Fruit fly (Drosophila melanogaster): ENCODE measurements around the gene CG7606.

The CG7606 gene

dm6 chr3R:17616541-17616940 lies 20.2 kb downstream of the CG7606 start (continued):
- no peak for TF ChIP-seq CG8281 (tag; optimal IDR thresholded peaks at IDR 0.05)
- TF ChIP-seq CG42726 (GFP tag; IDR thresholded peaks at IDR 0.05; ENCODE audit: partially characterized antibody), result peak; percentile 79; the same call in 1 of the 2 replicates
- TF ChIP-seq CG13287 (GFP tag; IDR thresholded peaks at IDR 0.05; ENCODE audit: partially characterized antibody), result no peak
- TF ChIP-seq CG34224 (GFP tag; IDR thresholded peaks at IDR 0.05; ENCODE audit: partially characterized antibody), result no peak
- TF ChIP-seq sens-2 (GFP tag; IDR thresholded peaks at IDR 0.05), result no peak
- no peak for TF ChIP-seq CG4730 (GFP tag; IDR thresholded peaks at IDR 0.05)
- TF ChIP-seq odd (GFP tag; optimal IDR thresholded peaks at IDR 0.05), result no peak
- no peak for TF ChIP-seq stc (GFP tag; IDR thresholded peaks at IDR 0.05)
- 0 out of 2 replicates have a peak, but pooled peaks have one; percentile 7 for TF ChIP-seq CG32532 (GFP tag; IDR thresholded peaks at IDR 0.05)
- TF ChIP-seq CG11247 (GFP tag; IDR thresholded peaks at IDR 0.05), result no peak
- TF ChIP-seq CG9876 (GFP tag; optimal IDR thresholded peaks at IDR 0.05), result no peak
- TF ChIP-seq CG18764 (GFP tag; optimal IDR thresholded peaks at IDR 0.05), result no peak
- no peak for TF ChIP-seq Hey (tag; optimal IDR thresholded peaks at IDR 0.05)
- TF ChIP-seq kay (GFP tag; optimal IDR thresholded peaks at IDR 0.05), result no peak
- TF ChIP-seq CG14965 (GFP tag; optimal IDR thresholded peaks at IDR 0.05; ENCODE audit: borderline replicate concordance), result no peak
- peak; percentile 91 for TF ChIP-seq Ets65A (GFP tag)
- no peak for TF ChIP-seq ab (GFP tag; optimal IDR thresholded peaks at IDR 0.05)
- peak; percentile 38 for TF ChIP-seq CG8478 (optimal IDR thresholded peaks at IDR 0.05)
- no peak for TF ChIP-seq Dfd (GFP tag; optimal IDR thresholded peaks at IDR 0.05)
- TF ChIP-seq CG11093 (GFP tag; IDR thresholded peaks at IDR 0.05), result no peak
- TF ChIP-seq Bgb (GFP tag; IDR thresholded peaks at IDR 0.05; ENCODE audit: partially characterized antibody), result peak; percentile 73
- no peak for TF ChIP-seq CG17328 (GFP tag; IDR thresholded peaks at IDR 0.05)
- peak in 1 of 2 experiments; percentile 11 for TF ChIP-seq prd (optimal IDR thresholded peaks at IDR 0.05)
- no peak for TF ChIP-seq prd (GFP tag; IDR thresholded peaks at IDR 0.05)
- TF ChIP-seq CG6689 (GFP tag; IDR thresholded peaks at IDR 0.05), result no peak
- no peak for TF ChIP-seq sd (tag; optimal IDR thresholded peaks at IDR 0.05)
- TF ChIP-seq Dp (GFP tag; optimal IDR thresholded peaks at IDR 0.05), result no peak
- TF ChIP-seq Rfx (GFP tag; IDR thresholded peaks at IDR 0.05), result peak; percentile 37; the same call in 1 of the 2 replicates
- TF ChIP-seq HLH4C (GFP tag; IDR thresholded peaks at IDR 0.05; ENCODE audit: partially characterized antibody), result no peak
- no peak for TF ChIP-seq pros (GFP tag; optimal IDR thresholded peaks at IDR 0.05)
- TF ChIP-seq HmgD (GFP tag; optimal IDR thresholded peaks at IDR 0.05), result no peak
- TF ChIP-seq pfk (GFP tag; optimal IDR thresholded peaks at IDR 0.05), result no peak
- TF ChIP-seq pnt (GFP tag; optimal IDR thresholded peaks at IDR 0.05), result peak; percentile 14
- TF ChIP-seq scrt (GFP tag; optimal IDR thresholded peaks at IDR 0.05), result no peak
- no peak for TF ChIP-seq HmgZ (tag; optimal IDR thresholded peaks at IDR 0.05)
- TF ChIP-seq wek (GFP tag; optimal IDR thresholded peaks at IDR 0.05), result no peak
- no peak for TF ChIP-seq CG4282 (GFP tag; optimal IDR thresholded peaks at IDR 0.05)
- TF ChIP-seq NC2α (GFP tag; optimal IDR thresholded peaks at IDR 0.05), result no peak
- TF ChIP-seq CG8290 (GFP tag; optimal IDR thresholded peaks at IDR 0.05), result no peak
- TF ChIP-seq CG8290 (tag; optimal IDR thresholded peaks at IDR 0.05), result no peak
- peak; percentile 62 for TF ChIP-seq CG16813 (GFP tag; IDR thresholded peaks at IDR 0.05; ENCODE audit: partially characterized antibody)
- no peak for TF ChIP-seq ttk (GFP tag; IDR thresholded peaks at IDR 0.05)
- no peak for TF ChIP-seq tll (GFP tag; optimal IDR thresholded peaks at IDR 0.05)
- 0 out of 2 replicates have a peak, but pooled peaks have one; percentile 34 for TF ChIP-seq slbo (GFP tag; IDR thresholded peaks at IDR 0.05)
- peak; percentile 28 for TF ChIP-seq sqz (GFP tag; optimal IDR thresholded peaks at IDR 0.05)
- TF ChIP-seq Pdp1 (GFP tag; optimal IDR thresholded peaks at IDR 0.05), result peak in 1 of 2 experiments; percentile 74
- 0 out of 3 replicates have a peak, but pooled peaks have one; percentile 17 for TF ChIP-seq CG17361 (GFP tag; IDR thresholded peaks at IDR 0.05)
- TF ChIP-seq aop (GFP tag; IDR thresholded peaks at IDR 0.05), result no peak
- TF ChIP-seq amos (GFP tag; IDR thresholded peaks at IDR 0.05; ENCODE audit: partially characterized antibody), result peak; percentile 72
- no peak for TF ChIP-seq esg (GFP tag; conservative IDR thresholded peaks at IDR 0.05)
- no peak for TF ChIP-seq ato (GFP tag; IDR thresholded peaks at IDR 0.05; ENCODE audit: partially characterized antibody)
- TF ChIP-seq CG1233 (GFP tag; optimal IDR thresholded peaks at IDR 0.05), result no peak
